Fruit fly (Drosophila melanogaster) whole organism, prepupa: ENCODE results near the gene ex.

ENCODE experiments used
- CG11294 ChIP-seq: fragments of 200-800 bp; sonication (Bioruptor generic); IDR thresholded peaks from 2 replicates; pipeline ENCODE4 v1.3.6; 2022; ENCODE audit warnings: missing biosample characterization, missing genetic modification characterization
- CG3032 ChIP-seq: fragments of 200-800 bp; optimal IDR thresholded peaks from 2 replicates; lab custom pipeline; 2019; ENCODE audit warnings: missing biosample characterization, mild to moderate bottlenecking, missing genetic modification characterization, moderate library complexity
- CG8119 ChIP-seq: fragments of 200-800 bp; sonication (Bioruptor generic); IDR thresholded peaks from 3 replicates; pipeline ENCODE4 v1.3.6; 2022; ENCODE audit warnings: missing biosample characterization, missing genetic modification characterization
- OdsH ChIP-seq: fragments of 200-800 bp; sonication (Bioruptor generic); optimal IDR thresholded peaks from 3 replicates; lab custom pipeline; 2016; ENCODE audit warnings: missing biosample characterization, missing genetic modification characterization
- Sox14 ChIP-seq: fragments of 200-800 bp; sonication (Bioruptor generic); optimal IDR thresholded peaks from 3 replicates; lab custom pipeline; 2016; ENCODE audit warnings: missing biosample characterization, missing genetic modification characterization
- fd59A ChIP-seq: fragments of 200-800 bp; sonication (Bioruptor generic); optimal IDR thresholded peaks from 2 replicates; lab custom pipeline; 2017; ENCODE audit warnings: missing biosample characterization, mild to moderate bottlenecking, missing genetic modification characterization, missing genetic modification reagents

- TF ChIP-seq fd59A (no peak), Sox14 (GFP tag; lab: Kevin White, UChicago) (no peak), OdsH (GFP tag; lab: Kevin White, UChicago) (no peak), CG11294 (GFP tag; lab: Robert Waterston, UW) (no peak), CG3032 (tag; lab: Kevin White, UChicago) (no peak), CG8119 (GFP tag; lab: Robert Waterston, UW) (no peak)
Measured at dm6 chr2L:431629-431984, 580 bp downstream of the ex start.
